Worm (Caenorhabditis elegans) whole organism, L4 larva: ENCODE results near the gene mlt-11.
A peak's percentile ranks its signal among the peaks of the same experiment; 100 is the strongest.

Experiments
- D1046.2 ChIP-seq: fragments of 200-800 bp; sonication (Bioruptor generic); IDR thresholded peaks from 2 replicates; pipeline ENCODE4 v1.3.6; 2022; ENCODE audit warnings: missing genetic modification characterization, missing compliant biosample characterization
- F10B5.3 ChIP-seq: sonication (generic microtip); optimal IDR thresholded peaks from 2 replicates; lab custom pipeline; 2016; ENCODE audit warnings: mild to moderate bottlenecking, missing genetic modification characterization, missing compliant biosample characterization
- F49E8.2 ChIP-seq: sonication (generic microtip); optimal IDR thresholded peaks from 2 replicates; lab custom pipeline; 2016; ENCODE audit warnings: missing compliant biosample characterization, mild to moderate bottlenecking, missing genetic modification characterization, borderline replicate concordance
- T20F7.1 ChIP-seq: fragments of 200-800 bp; sonication (Bioruptor generic); optimal IDR thresholded peaks from 2 replicates; lab custom pipeline; 2018; ENCODE audit warnings: mild to moderate bottlenecking, missing genetic modification characterization, missing compliant biosample characterization
- ZK546.5 ChIP-seq, 2 experiments: sonication (generic microtip); optimal IDR thresholded peaks; 2 replicates each; lab custom pipeline; 2017; ENCODE audit warnings: missing biosample characterization in 2 of 2, missing genetic modification characterization in 2 of 2
- aly-2 ChIP-seq: sonication (generic microtip); optimal IDR thresholded peaks from 2 replicates; lab custom pipeline; 2018; ENCODE audit warnings: missing biosample characterization, missing genetic modification characterization
- attf-4 ChIP-seq: sonication (generic microtip); optimal IDR thresholded peaks from 3 replicates; lab custom pipeline; 2017; ENCODE audit warnings: missing biosample characterization, missing genetic modification characterization
- ceh-20 ChIP-seq: fragments of 200-800 bp; sonication (Bioruptor generic); IDR thresholded peaks from 2 replicates; pipeline ENCODE4 v1.3.6; 2022; ENCODE audit warnings: missing genetic modification reagents, missing genetic modification characterization, missing compliant biosample characterization
- ceh-28 ChIP-seq: fragments of 150-350 bp; optimal IDR thresholded peaks from 2 replicates; lab custom pipeline; 2014; ENCODE audit warnings: missing biosample characterization, missing genetic modification reagents, missing genetic modification characterization
- ceh-32 ChIP-seq: sonication (generic microtip); optimal IDR thresholded peaks from 2 replicates; lab custom pipeline; 2016; ENCODE audit warnings: mild to moderate bottlenecking, missing genetic modification characterization, missing compliant biosample characterization; ENCODE audit not compliant: poor library complexity
- ceh-62 ChIP-seq: sonication (generic microtip); optimal IDR thresholded peaks from 2 replicates; lab custom pipeline; 2017; ENCODE audit warnings: missing biosample characterization, missing genetic modification characterization
- cey-2 ChIP-seq: sonication (generic microtip); optimal IDR thresholded peaks from 3 replicates; lab custom pipeline; 2017; ENCODE audit warnings: missing genetic modification characterization, mild to moderate bottlenecking, missing compliant biosample characterization, antibody characterized with exemption, borderline replicate concordance; ENCODE audit not compliant: insufficient read depth
- daf-12 ChIP-seq: fragments of 150-350 bp; optimal IDR thresholded peaks from 2 replicates; lab custom pipeline; 2014; ENCODE audit warnings: missing biosample characterization, missing genetic modification reagents, missing genetic modification characterization
- daf-16 ChIP-seq, 3 experiments: sonication (generic microtip); optimal IDR thresholded peaks; 2 replicates each; lab custom pipeline; 2016 to 2017; ENCODE audit warnings: missing genetic modification characterization in 3 of 3, missing genetic modification reagents in 3 of 3, mild to moderate bottlenecking in 2 of 3, missing compliant biosample characterization in 2 of 3, missing biosample characterization in 1 of 3, moderate library complexity in 1 of 3
- daf-8 ChIP-seq: fragments of 200-800 bp; sonication (Bioruptor generic); IDR thresholded peaks from 2 replicates; pipeline ENCODE4 v1.3.6; 2022; ENCODE audit warnings: missing genetic modification characterization, missing compliant biosample characterization
- dmd-8 ChIP-seq: fragments of 200-800 bp; sonication (Bioruptor generic); IDR thresholded peaks from 2 replicates; pipeline ENCODE4 v1.3.6; 2022; ENCODE audit warnings: missing genetic modification characterization, missing compliant biosample characterization
- dmd-9 ChIP-seq: fragments of 200-800 bp; sonication (Bioruptor generic); IDR thresholded peaks from 2 replicates; pipeline ENCODE4 v1.3.6; 2022; ENCODE audit warnings: missing genetic modification reagents, missing genetic modification characterization, missing compliant biosample characterization
- dpl-1 ChIP-seq: fragments of 150-350 bp; optimal IDR thresholded peaks from 2 replicates; lab custom pipeline; 2014; ENCODE audit warnings: missing biosample characterization, missing genetic modification reagents, missing genetic modification characterization
- duxl-1 ChIP-seq: sonication (generic microtip); optimal IDR thresholded peaks from 2 replicates; lab custom pipeline; 2016; ENCODE audit warnings: mild to moderate bottlenecking, missing genetic modification characterization, moderate library complexity, missing compliant biosample characterization; ENCODE audit not compliant: poor library complexity
- dve-1 ChIP-seq: sonication (generic microtip); optimal IDR thresholded peaks from 2 replicates; lab custom pipeline; 2017; ENCODE audit warnings: antibody characterized with exemption, mild to moderate bottlenecking, missing genetic modification characterization, missing compliant biosample characterization; ENCODE audit not compliant: insufficient read depth
- hif-1 ChIP-seq, 2 experiments: sonication (generic microtip); optimal IDR thresholded peaks; 2 replicates each; lab custom pipeline; 2016 to 2017; ENCODE audit warnings: missing compliant biosample characterization in 2 of 2, missing genetic modification characterization in 2 of 2, missing genetic modification reagents in 2 of 2, missing genotype in 2 of 2, mild to moderate bottlenecking in 1 of 2
- hlh-30 ChIP-seq: sonication (generic microtip); optimal IDR thresholded peaks from 2 replicates; lab custom pipeline; 2017; ENCODE audit warnings: antibody characterized with exemption, mild to moderate bottlenecking, missing genetic modification characterization, missing compliant biosample characterization; ENCODE audit not compliant: insufficient read depth
- hmg-1.1 ChIP-seq: fragments of 200-800 bp; sonication (Bioruptor generic); IDR thresholded peaks from 2 replicates; pipeline ENCODE4 v1.3.6; 2022; ENCODE audit warnings: missing genetic modification reagents, missing genetic modification characterization, missing compliant biosample characterization
- lin-39 ChIP-seq: fragments of 150-350 bp; optimal IDR thresholded peaks from 2 replicates; lab custom pipeline; 2014; ENCODE audit warnings: missing biosample characterization, missing genetic modification reagents, missing genetic modification characterization
- lsy-2 ChIP-seq, 2 experiments: fragments of 150-350 bp in 1 of 2; sonication (generic microtip) in 1 of 2; optimal IDR thresholded peaks; 2 replicates each; lab custom pipeline; 2014 to 2017; ENCODE audit warnings: missing biosample characterization in 2 of 2, missing genetic modification characterization in 2 of 2
- madf-5 ChIP-seq, 2 experiments: fragments of 200-800 bp; sonication (Bioruptor generic); IDR thresholded peaks; 2 replicates each; pipeline ENCODE4 v1.3.6; 2022; ENCODE audit warnings: missing compliant biosample characterization in 2 of 2, missing genetic modification characterization in 2 of 2
- madf-9 ChIP-seq: fragments of 200-800 bp; sonication (Bioruptor generic); conservative IDR thresholded peaks from 2 replicates; pipeline ENCODE4 v1.3.6; 2022; ENCODE audit warnings: missing genetic modification reagents, missing genetic modification characterization, missing compliant biosample characterization
- mep-1 ChIP-seq: fragments of 150-350 bp; sonication (generic microtip); optimal IDR thresholded peaks from 3 replicates; lab custom pipeline; 2014; ENCODE audit warnings: missing biosample characterization, missing genetic modification characterization
- mes-2 ChIP-seq: sonication (generic microtip); optimal IDR thresholded peaks from 2 replicates; lab custom pipeline; 2016; ENCODE audit warnings: missing genotype, mild to moderate bottlenecking, missing genetic modification characterization, missing compliant biosample characterization; ENCODE audit not compliant: poor library complexity, severe bottlenecking
- mxl-3 ChIP-seq: fragments of 200-800 bp; sonication (Bioruptor generic); optimal IDR thresholded peaks from 2 replicates; lab custom pipeline; 2018; ENCODE audit warnings: mild to moderate bottlenecking, missing genetic modification characterization, missing compliant biosample characterization
- nhr-102 ChIP-seq: sonication (generic microtip); optimal IDR thresholded peaks from 2 replicates; lab custom pipeline; 2016; ENCODE audit warnings: mild to moderate bottlenecking, missing genetic modification characterization, moderate library complexity, missing compliant biosample characterization
- nhr-111 ChIP-seq: fragments of 200-800 bp; sonication (Bioruptor generic); optimal IDR thresholded peaks from 2 replicates; lab custom pipeline; 2018; ENCODE audit warnings: mild to moderate bottlenecking, missing genetic modification characterization, missing compliant biosample characterization
- nhr-237 ChIP-seq: sonication (generic microtip); optimal IDR thresholded peaks from 2 replicates; lab custom pipeline; 2017; ENCODE audit warnings: missing biosample characterization, missing genetic modification characterization
- nhr-41 ChIP-seq: fragments of 200-800 bp; sonication (Bioruptor generic); IDR thresholded peaks from 2 replicates; pipeline ENCODE4 v1.3.6; 2022; ENCODE audit warnings: missing genetic modification reagents, missing genetic modification characterization, missing compliant biosample characterization
- nhr-42 ChIP-seq: fragments of 200-800 bp; sonication (Bioruptor generic); IDR thresholded peaks from 2 replicates; pipeline ENCODE4 v1.3.6; 2022; ENCODE audit warnings: missing genetic modification characterization, missing compliant biosample characterization
- nhr-6 ChIP-seq: fragments of 150-350 bp; optimal IDR thresholded peaks from 2 replicates; lab custom pipeline; 2014; ENCODE audit warnings: missing biosample characterization, missing genetic modification characterization
- pha-4 ChIP-seq, 2 experiments: fragments of 150-350 bp in 1 of 2; fragments of 200-800 bp in 1 of 2; sonication (Bioruptor generic) in 1 of 2; IDR thresholded peaks in 1 of 2; optimal IDR thresholded peaks in 1 of 2; 2 replicates each; pipeline versions ENCODE4 v1.3.6 to Lab custom; 2014 to 2022; ENCODE audit warnings: missing genetic modification characterization in 2 of 2, missing genetic modification reagents in 2 of 2, missing biosample characterization in 1 of 2, missing compliant biosample characterization in 1 of 2
- php-3 ChIP-seq: fragments of 200-800 bp; sonication (Bioruptor generic); IDR thresholded peaks from 2 replicates; pipeline ENCODE4 v1.3.6; 2022; ENCODE audit warnings: missing genetic modification reagents, missing genetic modification characterization, missing compliant biosample characterization
- set-16 ChIP-seq: fragments of 200-800 bp; sonication (Bioruptor generic); IDR thresholded peaks from 2 replicates; pipeline ENCODE4 v1.3.6; 2022; ENCODE audit warnings: missing genetic modification reagents, missing genetic modification characterization, missing compliant biosample characterization
- skn-1 ChIP-seq: fragments of 150-350 bp; optimal IDR thresholded peaks from 2 replicates; lab custom pipeline; 2014; ENCODE audit warnings: missing biosample characterization, missing genetic modification characterization
- snpc-4 ChIP-seq: fragments of 150-350 bp; optimal IDR thresholded peaks from 2 replicates; lab custom pipeline; 2014; ENCODE audit warnings: missing biosample characterization, missing genetic modification characterization
- spr-1 ChIP-seq: sonication (generic microtip); optimal IDR thresholded peaks from 2 replicates; lab custom pipeline; 2016; ENCODE audit warnings: mild to moderate bottlenecking, missing genetic modification characterization, missing compliant biosample characterization
- spr-3 ChIP-seq: fragments of 200-800 bp; sonication (Bioruptor generic); optimal IDR thresholded peaks from 2 replicates; lab custom pipeline; 2018; ENCODE audit warnings: mild to moderate bottlenecking, missing genetic modification characterization, missing compliant biosample characterization
- tra-1 ChIP-seq: fragments of 200-800 bp; sonication (Bioruptor generic); IDR thresholded peaks from 2 replicates; pipeline ENCODE4 v1.3.6; 2022; ENCODE audit warnings: missing genetic modification reagents, missing genetic modification characterization, missing compliant biosample characterization
- unc-39 ChIP-seq: sonication (generic microtip); optimal IDR thresholded peaks from 2 replicates; lab custom pipeline; 2017; ENCODE audit warnings: missing biosample characterization, missing genetic modification characterization
- unc-62 ChIP-seq, 3 experiments: fragments of 150-350 bp in 1 of 3; sonication (generic microtip); optimal IDR thresholded peaks in 2 of 3; peaks in 1 of 3; 1 replicate in 1 of 3; 2 replicates in 2 of 3; lab custom pipeline; 2014 to 2017; ENCODE audit warnings: missing biosample characterization in 3 of 3, missing genetic modification characterization in 3 of 3, missing genetic modification reagents in 3 of 3, missing genotype in 1 of 3
- zip-2 ChIP-seq: fragments of 150-350 bp; optimal IDR thresholded peaks from 2 replicates; lab custom pipeline; 2014; ENCODE audit warnings: missing biosample characterization, missing genetic modification characterization
- ztf-7 ChIP-seq: fragments of 150-350 bp; optimal IDR thresholded peaks from 2 replicates; lab custom pipeline; 2014; ENCODE audit warnings: missing biosample characterization, missing genetic modification characterization

The mlt-11 gene

DNA sequence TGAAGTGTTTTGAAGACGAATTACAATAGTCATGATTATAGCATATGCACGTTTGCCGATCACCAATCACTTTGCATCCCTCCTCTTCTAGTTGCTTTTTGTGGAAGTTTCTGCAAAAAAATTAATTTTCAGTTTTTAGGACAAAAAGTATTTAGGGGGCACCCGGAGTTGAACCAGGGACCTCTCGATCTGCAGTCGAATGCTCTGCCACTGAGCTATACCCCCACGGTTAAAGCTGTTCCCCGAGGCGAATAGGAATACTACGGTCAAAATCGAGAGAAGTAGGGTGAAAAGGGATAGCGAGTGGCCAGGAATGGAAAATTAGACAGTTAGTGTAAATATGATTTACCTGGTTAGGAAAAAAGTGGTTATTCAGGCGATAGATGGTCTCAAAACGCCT, 27.0 kb downstream of the mlt-11 start:
- no peak for TF ChIP-seq nhr-102
- peak; percentile 36 for TF ChIP-seq spr-3 (GFP tag; lab: Kevin White, UChicago)
- peak in 1 of 2 experiments; percentile 57 for TF ChIP-seq lsy-2 (tag; optimal IDR thresholded peaks at IDR 0.05; lab: Kevin White, UChicago)
- peak; percentile 90 for TF ChIP-seq dmd-8 (GFP tag; lab: Robert Waterston, UW)
- TF ChIP-seq attf-4 (tag; lab: Kevin White, UChicago): no peak
- TF ChIP-seq mep-1 (tag; lab: Kevin White, UChicago): peak; percentile 59
- TF ChIP-seq madf-9: peak; percentile 61; the same call in 1 of the 2 replicates
- no peak for TF ChIP-seq ceh-62 (tag; lab: Kevin White, UChicago)
- TF ChIP-seq unc-39 (tag; lab: Kevin White, UChicago): no peak
- TF ChIP-seq F49E8.2 (tag; lab: Kevin White, UChicago): peak; percentile 16
- no peak; the same call in 1 of the 2 replicates for TF ChIP-seq set-16
- peak; percentile 13 for TF ChIP-seq dpl-1 (GFP tag; lab: Kevin White, UChicago)
- peak; percentile 88 for TF ChIP-seq pha-4 (GFP tag; IDR thresholded peaks at IDR 0.05; lab: Robert Waterston, UW)
- TF ChIP-seq pha-4 (tag; optimal IDR thresholded peaks at IDR 0.05; lab: Kevin White, UChicago): no peak
- TF ChIP-seq hlh-30 (tag; lab: Kevin White, UChicago): peak; percentile 0
- no peak for TF ChIP-seq nhr-237
- peak; percentile 33 for TF ChIP-seq dve-1 (tag; lab: Kevin White, UChicago)
- TF ChIP-seq snpc-4 (tag; lab: Kevin White, UChicago): no peak
- no peak for TF ChIP-seq lin-39 (tag; lab: Kevin White, UChicago)
- no peak for TF ChIP-seq ZK546.5 (tag; optimal IDR thresholded peaks at IDR 0.05; lab: Kevin White, UChicago)
- peak; percentile 76; the same call in 1 of the 2 replicates for TF ChIP-seq D1046.2 (GFP tag; lab: Robert Waterston, UW)
- no peak for TF ChIP-seq nhr-41
- TF ChIP-seq madf-5 (GFP tag; IDR thresholded peaks at IDR 0.05; lab: Robert Waterston, UW): peak; percentile 83 to 92; a peak in 3 of 4 replicates
- TF ChIP-seq nhr-42: peak; percentile 58; the same call in 1 of the 2 replicates
- peak in 1 of 2 experiments; percentile 8 for TF ChIP-seq hif-1 (tag; optimal IDR thresholded peaks at IDR 0.05; lab: Kevin White, UChicago)
- TF ChIP-seq tra-1: peak; percentile 83
- TF ChIP-seq daf-16 (GFP tag; optimal IDR thresholded peaks at IDR 0.05; lab: Kevin White, UChicago): peak in 1 of 2 experiments; percentile 78
- TF ChIP-seq daf-16 (tag; optimal IDR thresholded peaks at IDR 0.05; lab: Kevin White, UChicago): peak; percentile 58
- TF ChIP-seq cey-2 (tag; lab: Kevin White, UChicago): no peak
- peak; percentile 44; the same call in 1 of the 2 replicates for TF ChIP-seq ceh-20 (GFP tag; lab: Robert Waterston, UW)
- TF ChIP-seq dmd-9: peak; percentile 29; the same call in 1 of the 2 replicates
- peak; percentile 53 for TF ChIP-seq spr-1 (tag; lab: Kevin White, UChicago)
- no peak for TF ChIP-seq ztf-7 (tag; lab: Kevin White, UChicago)
- TF ChIP-seq zip-2 (tag; lab: Kevin White, UChicago): no peak
- TF ChIP-seq ceh-32 (tag; lab: Kevin White, UChicago): no peak
- TF ChIP-seq F10B5.3: no peak
- TF ChIP-seq ceh-28 (tag; lab: Kevin White, UChicago): no peak
- no peak for TF ChIP-seq daf-8 (GFP tag; lab: Robert Waterston, UW)
- no peak for TF ChIP-seq unc-62 (GFP tag; optimal IDR thresholded peaks at IDR 0.05 in 1 of 2; lab: Kevin White, UChicago)
- TF ChIP-seq unc-62 (tag; optimal IDR thresholded peaks at IDR 0.05; lab: Kevin White, UChicago): no peak
- peak; percentile 58 for TF ChIP-seq nhr-6 (tag; lab: Kevin White, UChicago)
- peak; percentile 78 for TF ChIP-seq hmg-1.1 (GFP tag; lab: Robert Waterston, UW)
- no peak for TF ChIP-seq mxl-3
- TF ChIP-seq skn-1 (tag; lab: Kevin White, UChicago): no peak
- TF ChIP-seq aly-2 (tag; lab: Kevin White, UChicago): no peak
- no peak for TF ChIP-seq nhr-111
- TF ChIP-seq duxl-1 (tag; lab: Kevin White, UChicago): peak; percentile 71
- peak; percentile 51; the same call in 1 of the 2 replicates for TF ChIP-seq php-3 (GFP tag; lab: Robert Waterston, UW)
- peak; percentile 41 for TF ChIP-seq T20F7.1 (GFP tag; lab: Kevin White, UChicago)
- no peak for TF ChIP-seq daf-12 (tag; lab: Kevin White, UChicago)
- TF ChIP-seq mes-2 (tag; lab: Kevin White, UChicago): peak; percentile 82
